Worm (Caenorhabditis elegans): ENCODE measurements around the gene ZK470.2.

Gene ZK470.2

DNA sequence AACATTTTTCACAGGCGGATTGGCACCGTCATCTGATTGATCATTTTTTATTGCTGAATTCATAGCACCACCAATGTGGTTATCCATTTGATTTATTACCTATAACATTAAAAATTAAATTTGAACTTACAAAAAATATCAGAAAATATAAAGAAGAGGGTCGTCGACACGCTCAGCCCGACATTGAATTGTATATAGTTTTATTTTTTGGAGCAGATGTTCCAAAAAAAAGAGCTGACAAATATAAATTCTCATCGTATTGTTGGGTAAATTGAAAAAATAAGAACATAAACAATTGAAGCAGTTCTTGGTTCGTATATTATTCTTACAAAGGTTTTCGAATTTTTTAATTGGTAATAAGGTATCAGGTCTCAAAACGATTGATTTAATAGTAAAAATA lies 30.5 kb upstream of the ZK470.2 start, which contains the start of gene R02E4.1:
Gene R02E4.1 (minus strand): TSS at position 101 of the 400 bp plus-strand sequence.
- TF ChIP-seq ztf-4 (tag; optimal IDR thresholded peaks at IDR 0.05), result no peak
- TF ChIP-seq elt-1 (tag; optimal IDR thresholded peaks at IDR 0.05), result no peak
- TF ChIP-seq ama-1 (optimal IDR thresholded peaks at IDR 0.05), result no peak
- no peak for TF ChIP-seq F13H6.1 (tag; optimal IDR thresholded peaks at IDR 0.05)
- TF ChIP-seq nhr-25 (tag; optimal IDR thresholded peaks at IDR 0.05), result no peak

ce11 chrX:4106896-4107505 lies 28.0 kb upstream of the ZK470.2 start, which contains the start of gene R02E4.2:
R02E4.2 (plus strand) TSS chrX:4107455.
- TF ChIP-seq sma-9 (GFP tag; optimal IDR thresholded peaks at IDR 0.05), result no peak
- TF ChIP-seq sma-9 (tag; optimal IDR thresholded peaks at IDR 0.05), result no peak
- no peak for TF ChIP-seq nhr-77 (tag; optimal IDR thresholded peaks at IDR 0.05)
- TF ChIP-seq ceh-16 (tag; optimal IDR thresholded peaks at IDR 0.05), result no peak
- no peak for TF ChIP-seq sem-4 (tag; optimal IDR thresholded peaks at IDR 0.05)
- no peak for TF ChIP-seq sma-3 (GFP tag; optimal IDR thresholded peaks at IDR 0.05)
- TF ChIP-seq ceh-82 (tag; optimal IDR thresholded peaks at IDR 0.05), result no peak

DNA sequence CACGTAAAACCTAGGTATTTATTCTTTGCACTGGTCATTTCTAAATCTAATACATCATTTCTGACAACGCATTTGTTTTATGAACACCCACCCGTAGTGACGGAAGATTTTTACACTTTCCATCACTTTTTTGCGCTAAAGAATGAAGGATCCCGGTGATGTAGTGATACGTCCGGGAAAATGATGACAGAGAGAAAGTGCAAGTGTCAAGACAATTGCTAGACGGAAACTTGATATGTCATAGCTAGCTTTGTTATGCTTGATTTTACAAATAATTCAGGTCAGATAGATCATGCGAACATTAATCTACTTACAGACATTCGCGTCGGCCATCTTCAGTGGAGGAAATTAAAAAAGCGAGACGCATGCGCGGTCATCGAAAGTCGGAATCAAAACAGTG lies 25.0 kb upstream of the ZK470.2 start:
- TF ChIP-seq ama-1 (optimal IDR thresholded peaks at IDR 0.05) (peak; percentile 9), nhr-21 (tag; optimal IDR thresholded peaks at IDR 0.05) (peak; percentile 35), F13H6.1 (tag; optimal IDR thresholded peaks at IDR 0.05) (peak; percentile 10), ztf-1 (GFP tag; conservative IDR thresholded peaks at IDR 0.05) (no peak), elt-1 (tag; optimal IDR thresholded peaks at IDR 0.05) (no peak)

DNA sequence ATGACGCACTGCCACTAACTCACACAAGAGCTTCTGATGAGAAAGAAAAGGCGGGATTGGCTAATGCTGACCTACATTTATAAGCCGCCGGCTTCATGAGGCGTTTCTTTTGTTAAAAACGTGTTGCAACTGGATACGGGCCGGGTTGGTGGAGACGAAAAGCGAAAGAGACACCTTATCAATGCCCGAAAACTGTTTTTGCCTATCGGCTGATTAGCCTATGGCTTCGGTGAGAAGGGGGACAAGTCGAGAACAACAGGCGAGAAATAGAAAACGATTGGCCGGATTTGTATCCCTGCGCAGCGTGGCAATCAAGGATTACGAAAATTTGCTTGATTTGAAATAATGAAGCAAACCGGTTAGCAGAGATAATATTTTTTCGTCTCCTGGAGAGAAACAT lies 23.5 kb upstream of the ZK470.2 start, which contains the start of gene F09F9.2:
Gene F09F9.2 (minus strand): TSS at position 25 of the 400 bp plus-strand sequence.
- peak; percentile 18 for TF ChIP-seq nhr-21 (tag; optimal IDR thresholded peaks at IDR 0.05)
- no peak for TF ChIP-seq aly-2 (tag; optimal IDR thresholded peaks at IDR 0.05)

DNA sequence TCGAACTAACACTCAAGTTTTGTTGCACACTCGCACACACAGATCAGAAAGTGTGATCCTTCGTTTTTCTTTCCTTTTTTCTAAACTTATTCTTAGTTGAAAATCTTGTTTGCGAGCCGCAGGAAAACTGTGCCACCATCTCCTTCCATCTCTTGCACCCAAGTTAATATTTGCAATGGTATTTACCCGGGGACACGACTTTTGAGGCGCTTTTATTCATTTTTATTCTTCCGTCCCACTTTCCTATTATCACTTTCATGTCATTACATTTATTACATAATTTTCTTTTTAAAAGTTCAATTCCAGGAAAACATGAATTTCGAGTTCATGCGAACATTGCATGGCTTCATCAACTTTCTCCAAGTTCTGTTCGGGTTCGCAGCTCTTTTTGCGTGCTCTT lies 19.9 kb upstream of the ZK470.2 start, which contains the start of gene F09F9.1:
Gene F09F9.1 (plus strand): TSS at position 301 of the 400 bp plus-strand sequence.
- TF ChIP-seq lsy-2 (tag; optimal IDR thresholded peaks at IDR 0.05) (no peak), nhr-10 (tag; optimal IDR thresholded peaks at IDR 0.05) (no peak), ztf-11 (tag; optimal IDR thresholded peaks at IDR 0.05) (no peak), dmd-4 (tag; optimal IDR thresholded peaks at IDR 0.05) (no peak), snpc-4 (tag; optimal IDR thresholded peaks at IDR 0.05) (no peak), aly-2 (tag; optimal IDR thresholded peaks at IDR 0.05) (no peak), unc-39 (tag; optimal IDR thresholded peaks at IDR 0.05) (no peak), mbf-1 (tag; optimal IDR thresholded peaks at IDR 0.05) (no peak), nhr-21 (tag; optimal IDR thresholded peaks at IDR 0.05) (no peak)

ce11 chrX:4117626-4118025 lies 17.3 kb upstream of the ZK470.2 start, which contains the start of gene F09F9.5:
F09F9.5 (plus strand) TSS chrX:4117926.
- TF ChIP-seq ztf-1 (GFP tag; conservative IDR thresholded peaks at IDR 0.05), result no peak
- TF ChIP-seq nhr-23 (tag; optimal IDR thresholded peaks at IDR 0.05), result no peak
- TF ChIP-seq R02D3.7 (tag; optimal IDR thresholded peaks at IDR 0.05), result no peak
- no peak for TF ChIP-seq lin-39 (tag; optimal IDR thresholded peaks at IDR 0.05)
- no peak for TF ChIP-seq elt-1 (tag; optimal IDR thresholded peaks at IDR 0.05)
- TF ChIP-seq nhr-25 (tag; optimal IDR thresholded peaks at IDR 0.05), result no peak
- TF ChIP-seq nhr-77 (tag; optimal IDR thresholded peaks at IDR 0.05), result no peak
- TF ChIP-seq nhr-11 (tag; optimal IDR thresholded peaks at IDR 0.05), result no peak
- TF ChIP-seq fos-1 (tag; optimal IDR thresholded peaks at IDR 0.05), result no peak
- TF ChIP-seq elt-3 (tag; optimal IDR thresholded peaks at IDR 0.05), result no peak

ce11 chrX:4120935-4121334 lies 14.0 kb upstream of the ZK470.2 start, which contains the start of gene F09F9.3:
F09F9.3 (minus strand) TSS chrX:4121035.
- TF ChIP-seq F13H6.1 (tag; optimal IDR thresholded peaks at IDR 0.05), result no peak
- TF ChIP-seq ZK546.5 (tag; optimal IDR thresholded peaks at IDR 0.05), result no peak
- TF ChIP-seq egl-27 (tag; optimal IDR thresholded peaks at IDR 0.05), result no peak
- no peak for TF ChIP-seq nhr-77 (tag; optimal IDR thresholded peaks at IDR 0.05)
- TF ChIP-seq ztf-11 (tag; optimal IDR thresholded peaks at IDR 0.05), result no peak
- TF ChIP-seq crh-2 (tag; optimal IDR thresholded peaks at IDR 0.05), result no peak
- no peak for TF ChIP-seq aly-2 (tag; optimal IDR thresholded peaks at IDR 0.05)
- TF ChIP-seq nhr-129 (tag; optimal IDR thresholded peaks at IDR 0.05), result no peak
- TF ChIP-seq ztf-4 (tag; optimal IDR thresholded peaks at IDR 0.05), result no peak
- no peak for TF ChIP-seq unc-62 (GFP tag; optimal IDR thresholded peaks at IDR 0.05)
- TF ChIP-seq unc-39 (tag; optimal IDR thresholded peaks at IDR 0.05), result no peak
- TF ChIP-seq nhr-12 (tag; optimal IDR thresholded peaks at IDR 0.05), result no peak
- TF ChIP-seq lin-13 (GFP tag; optimal IDR thresholded peaks at IDR 0.05), result no peak
- TF ChIP-seq sma-9 (GFP tag; optimal IDR thresholded peaks at IDR 0.05), result no peak
- no peak for TF ChIP-seq sma-9 (tag; optimal IDR thresholded peaks at IDR 0.05)
- no peak for TF ChIP-seq ztf-1 (GFP tag; conservative IDR thresholded peaks at IDR 0.05)
- no peak for TF ChIP-seq dmd-4 (tag; optimal IDR thresholded peaks at IDR 0.05)
- no peak for TF ChIP-seq mbf-1 (tag; optimal IDR thresholded peaks at IDR 0.05)
- TF ChIP-seq nhr-6 (tag; optimal IDR thresholded peaks at IDR 0.05), result no peak
- TF ChIP-seq peb-1 (tag; optimal IDR thresholded peaks at IDR 0.05), result no peak
- TF ChIP-seq nhr-237 (tag; optimal IDR thresholded peaks at IDR 0.05), result no peak
